Worm (Caenorhabditis elegans) whole organism, L1 larva: Measurements from ENCODE around the gene maph-1.3.
A peak's percentile ranks its signal among the peaks of the same experiment; 100 is the strongest.

Experiments
- C34B4.2 ChIP-seq: sonication (generic microtip); optimal IDR thresholded peaks from 2 replicates; lab custom pipeline; 2017; ENCODE audit warnings: mild to moderate bottlenecking, missing genetic modification characterization, missing compliant biosample characterization
- ama-1 ChIP-seq: fragments of 150-350 bp; optimal IDR thresholded peaks from 2 replicates; lab custom pipeline; 2014
- blmp-1 ChIP-seq: fragments of 150-350 bp; optimal IDR thresholded peaks from 2 replicates; lab custom pipeline; 2014; ENCODE audit warnings: missing biosample characterization, missing genetic modification characterization
- ceh-63 ChIP-seq: fragments of 200-800 bp; sonication (Bioruptor generic); optimal IDR thresholded peaks from 2 replicates; lab custom pipeline; 2018; ENCODE audit warnings: mild to moderate bottlenecking, missing genetic modification characterization, missing compliant biosample characterization
- ceh-8 ChIP-seq: fragments of 200-800 bp; sonication (Bioruptor generic); optimal IDR thresholded peaks from 2 replicates; lab custom pipeline; 2018; ENCODE audit warnings: mild to moderate bottlenecking, missing genetic modification characterization, moderate library complexity, missing compliant biosample characterization
- ceh-82 ChIP-seq, 3 experiments: fragments of 150-350 bp in 1 of 3; sonication (generic microtip) in 2 of 3; optimal IDR thresholded peaks; 2 replicates each; lab custom pipeline; 2014 to 2017; ENCODE audit warnings: missing biosample characterization in 3 of 3, missing genetic modification characterization in 3 of 3
- dpl-1 ChIP-seq, 3 experiments: fragments of 150-350 bp in 2 of 3; sonication (generic microtip) in 1 of 3; optimal IDR thresholded peaks; 2 replicates each; lab custom pipeline; 2014 to 2017; ENCODE audit warnings: missing biosample characterization in 3 of 3, missing genetic modification characterization in 3 of 3, missing genetic modification reagents in 3 of 3
- efl-1 ChIP-seq, 4 experiments: fragments of 150-350 bp; optimal IDR thresholded peaks in 3 of 4; peaks in 1 of 4; 1 replicate in 1 of 4; 2 replicates in 3 of 4; lab custom pipeline; 2014; ENCODE audit warnings: missing biosample characterization in 2 of 4, missing genetic modification characterization in 2 of 4, missing genetic modification reagents in 2 of 4
- efl-3 ChIP-seq: fragments of 200-800 bp; sonication (Bioruptor generic); optimal IDR thresholded peaks from 2 replicates; lab custom pipeline; 2018; ENCODE audit warnings: mild to moderate bottlenecking, missing genetic modification characterization, missing compliant biosample characterization
- elt-2 ChIP-seq: sonication (generic microtip); optimal IDR thresholded peaks from 2 replicates; lab custom pipeline; 2016; ENCODE audit warnings: missing genetic modification characterization, mild to moderate bottlenecking, inconsistent platforms, missing compliant biosample characterization, missing genetic modification reagents
- elt-3 ChIP-seq, 6 experiments: fragments of 150-350 bp in 1 of 6; sonication (generic microtip); optimal IDR thresholded peaks; 2 replicates each; lab custom pipeline; 2017 to 2018; ENCODE audit warnings: missing biosample characterization in 6 of 6, missing genetic modification characterization in 6 of 6, inconsistent platforms in 1 of 6
- fos-1 ChIP-seq: fragments of 150-350 bp; optimal IDR thresholded peaks from 2 replicates; lab custom pipeline; 2014; ENCODE audit warnings: missing biosample characterization, missing genetic modification characterization
- hlh-17 ChIP-seq: fragments of 200-800 bp; sonication (Bioruptor generic); optimal IDR thresholded peaks from 2 replicates; lab custom pipeline; 2018; ENCODE audit warnings: missing genetic modification characterization, mild to moderate bottlenecking, missing compliant biosample characterization, moderate library complexity, borderline replicate concordance
- hpl-2 ChIP-seq: fragments of 150-350 bp; optimal IDR thresholded peaks from 2 replicates; lab custom pipeline; 2014; ENCODE audit warnings: missing biosample characterization, missing genetic modification reagents, missing genetic modification characterization
- jun-1 ChIP-seq: fragments of 150-350 bp; optimal IDR thresholded peaks from 2 replicates; lab custom pipeline; 2014; ENCODE audit warnings: missing biosample characterization, missing genetic modification reagents, missing genetic modification characterization
- lin-14 ChIP-seq: fragments of 200-800 bp; sonication (Bioruptor generic); optimal IDR thresholded peaks from 2 replicates; lab custom pipeline; 2018; ENCODE audit warnings: mild to moderate bottlenecking, missing genetic modification characterization, moderate library complexity, missing compliant biosample characterization
- lin-15B ChIP-seq: fragments of 150-350 bp; sonication (generic microtip); optimal IDR thresholded peaks from 3 replicates; lab custom pipeline; 2014; ENCODE audit warnings: missing biosample characterization, missing genetic modification characterization
- lin-35 ChIP-seq, 2 experiments: fragments of 150-350 bp; optimal IDR thresholded peaks; 2 replicates each; lab custom pipeline; 2014; ENCODE audit warnings: missing biosample characterization in 2 of 2, missing genetic modification characterization in 2 of 2, missing genetic modification reagents in 2 of 2
- lir-3 ChIP-seq: sonication (generic microtip); optimal IDR thresholded peaks from 2 replicates; lab custom pipeline; 2016; ENCODE audit warnings: mild to moderate bottlenecking, missing genetic modification characterization, moderate library complexity, missing compliant biosample characterization; ENCODE audit not compliant: poor library complexity
- lsy-2 ChIP-seq, 2 experiments: fragments of 150-350 bp; optimal IDR thresholded peaks; 2 replicates each; lab custom pipeline; 2014; ENCODE audit warnings: missing biosample characterization in 2 of 2, missing genetic modification characterization in 2 of 2
- mab-9 ChIP-seq: fragments of 200-800 bp; sonication (Bioruptor generic); IDR thresholded peaks from 2 replicates; pipeline ENCODE4 v1.3.6; 2022; ENCODE audit warnings: missing genetic modification reagents, missing genetic modification characterization, missing compliant biosample characterization
- mep-1 ChIP-seq: fragments of 150-350 bp; optimal IDR thresholded peaks from 2 replicates; lab custom pipeline; 2014; ENCODE audit warnings: missing biosample characterization, missing genetic modification characterization
- nhr-19 ChIP-seq: fragments of 200-800 bp; sonication (Bioruptor generic); conservative IDR thresholded peaks from 2 replicates; pipeline ENCODE4 v1.3.6; 2022; ENCODE audit warnings: missing genetic modification characterization, missing compliant biosample characterization
- nhr-20 ChIP-seq: sonication (generic microtip); optimal IDR thresholded peaks from 2 replicates; lab custom pipeline; 2016; ENCODE audit warnings: mild to moderate bottlenecking, missing genetic modification characterization, missing compliant biosample characterization
- nhr-237 ChIP-seq: fragments of 150-350 bp; optimal IDR thresholded peaks from 2 replicates; lab custom pipeline; 2014; ENCODE audit warnings: missing biosample characterization, missing genetic modification characterization
- nhr-47 ChIP-seq: sonication (generic microtip); optimal IDR thresholded peaks from 2 replicates; lab custom pipeline; 2016; ENCODE audit warnings: mild to moderate bottlenecking, missing genetic modification characterization, moderate library complexity, missing compliant biosample characterization
- nhr-71 ChIP-seq: sonication (generic microtip); optimal IDR thresholded peaks from 2 replicates; lab custom pipeline; 2016; ENCODE audit warnings: mild to moderate bottlenecking, missing genetic modification characterization, moderate library complexity, missing compliant biosample characterization
- nhr-77 ChIP-seq: fragments of 150-350 bp; optimal IDR thresholded peaks from 2 replicates; lab custom pipeline; 2014; ENCODE audit warnings: missing biosample characterization, missing genetic modification characterization
- nhr-90 ChIP-seq: sonication (generic microtip); optimal IDR thresholded peaks from 2 replicates; lab custom pipeline; 2016; ENCODE audit warnings: mild to moderate bottlenecking, missing genetic modification characterization, missing compliant biosample characterization; ENCODE audit not compliant: poor library complexity
- pag-3 ChIP-seq: sonication (generic microtip); optimal IDR thresholded peaks from 2 replicates; lab custom pipeline; 2017; ENCODE audit warnings: missing genetic modification characterization, mild to moderate bottlenecking, missing compliant biosample characterization, antibody characterized with exemption, borderline replicate concordance; ENCODE audit not compliant: insufficient read depth
- pqm-1 ChIP-seq: sonication (generic microtip); optimal IDR thresholded peaks from 3 replicates; lab custom pipeline; 2017; ENCODE audit warnings: missing biosample characterization, missing genetic modification characterization
- snpc-4 ChIP-seq: fragments of 150-350 bp; optimal IDR thresholded peaks from 2 replicates; lab custom pipeline; 2014; ENCODE audit warnings: missing biosample characterization, missing genetic modification characterization
- snu-23 ChIP-seq: sonication (generic microtip); optimal IDR thresholded peaks from 2 replicates; lab custom pipeline; 2016; ENCODE audit warnings: missing genetic modification characterization, missing compliant biosample characterization
- tbx-2 ChIP-seq: sonication (generic microtip); optimal IDR thresholded peaks from 2 replicates; lab custom pipeline; 2016; ENCODE audit warnings: missing genetic modification characterization, missing compliant biosample characterization
- unc-30 ChIP-seq: sonication (generic microtip); optimal IDR thresholded peaks from 2 replicates; lab custom pipeline; 2017; ENCODE audit warnings: missing biosample characterization, missing genetic modification characterization
- unc-62 ChIP-seq: fragments of 150-350 bp; optimal IDR thresholded peaks from 2 replicates; lab custom pipeline; 2014; ENCODE audit warnings: missing biosample characterization, missing genetic modification reagents, missing genetic modification characterization
- vab-15 ChIP-seq: sonication (generic microtip); optimal IDR thresholded peaks from 2 replicates; lab custom pipeline; 2017; ENCODE audit warnings: missing genotype, mild to moderate bottlenecking, missing genetic modification characterization, missing compliant biosample characterization
- xbp-1 ChIP-seq: sonication (generic microtip); optimal IDR thresholded peaks from 2 replicates; lab custom pipeline; 2016; ENCODE audit warnings: missing genetic modification characterization, missing compliant biosample characterization
- zag-1 ChIP-seq: fragments of 150-350 bp; optimal IDR thresholded peaks from 2 replicates; lab custom pipeline; 2014; ENCODE audit warnings: missing biosample characterization, missing genetic modification characterization

Gene maph-1.3

ce11 chrIII:3798416-3798815 lies 46.3 kb upstream of the maph-1.3 start:
- no peak for TF ChIP-seq C34B4.2 (tag; lab: Kevin White, UChicago)
- no peak for TF ChIP-seq snpc-4 (tag; lab: Kevin White, UChicago)
- no peak for TF ChIP-seq ama-1 (lab: Kevin White, UChicago)
- no peak for TF ChIP-seq mab-9 (GFP tag; lab: Robert Waterston, UW)

- TF ChIP-seq lsy-2 (tag; optimal IDR thresholded peaks at IDR 0.05; lab: Kevin White, UChicago): peak; percentile 38 to 40
- TF ChIP-seq mep-1 (tag; lab: Kevin White, UChicago): peak; percentile 10
- peak; percentile 7 for TF ChIP-seq pag-3 (tag; lab: Kevin White, UChicago)
- peak in 1 of 2 experiments; percentile 66 for TF ChIP-seq lin-35 (GFP tag; optimal IDR thresholded peaks at IDR 0.05; lab: Kevin White, UChicago)
- TF ChIP-seq ama-1 (lab: Kevin White, UChicago): peak; percentile 12
- TF ChIP-seq nhr-71 (tag; lab: Kevin White, UChicago): peak; percentile 55
- no peak for TF ChIP-seq jun-1 (tag; lab: Kevin White, UChicago)
- TF ChIP-seq elt-3 (tag; optimal IDR thresholded peaks at IDR 0.05; lab: Kevin White, UChicago): peak in 4 of 6 experiments; percentile 29 to 75 (median 49)
- peak; percentile 63 for TF ChIP-seq lin-14 (GFP tag; lab: Kevin White, UChicago)
- peak; percentile 35 for TF ChIP-seq elt-2
- peak; percentile 60 for TF ChIP-seq snu-23 (GFP tag; lab: Kevin White, UChicago)
- TF ChIP-seq nhr-90 (tag; lab: Kevin White, UChicago): peak; percentile 45
- TF ChIP-seq unc-62 (GFP tag; lab: Kevin White, UChicago): no peak
- TF ChIP-seq nhr-20 (tag; lab: Kevin White, UChicago): peak; percentile 57
- peak; percentile 21 for TF ChIP-seq tbx-2 (tag; lab: Kevin White, UChicago)
- TF ChIP-seq ceh-63 (GFP tag; lab: Kevin White, UChicago): no peak
- TF ChIP-seq nhr-47 (tag; lab: Kevin White, UChicago): peak; percentile 15
- peak; percentile 12 to 22 for TF ChIP-seq efl-1 (optimal IDR thresholded peaks at IDR 0.05; lab: Kevin White, UChicago)
- TF ChIP-seq efl-1 (GFP tag; optimal IDR thresholded peaks at IDR 0.05 in 1 of 2; lab: Kevin White, UChicago): peak in 1 of 2 experiments; percentile 83
- no peak for TF ChIP-seq ceh-8
- TF ChIP-seq blmp-1 (tag; lab: Kevin White, UChicago): peak; percentile 65
- TF ChIP-seq ceh-82 (tag; optimal IDR thresholded peaks at IDR 0.05; lab: Kevin White, UChicago): no peak
- TF ChIP-seq nhr-19 (GFP tag; lab: Robert Waterston, UW): peak; percentile 44
- TF ChIP-seq fos-1 (tag; lab: Kevin White, UChicago): no peak
- no peak for TF ChIP-seq efl-3 (GFP tag; lab: Kevin White, UChicago)
These were observed 45.5 kb upstream of the maph-1.3 start for ce11 chrIII:3799213-3799612.

DNA sequence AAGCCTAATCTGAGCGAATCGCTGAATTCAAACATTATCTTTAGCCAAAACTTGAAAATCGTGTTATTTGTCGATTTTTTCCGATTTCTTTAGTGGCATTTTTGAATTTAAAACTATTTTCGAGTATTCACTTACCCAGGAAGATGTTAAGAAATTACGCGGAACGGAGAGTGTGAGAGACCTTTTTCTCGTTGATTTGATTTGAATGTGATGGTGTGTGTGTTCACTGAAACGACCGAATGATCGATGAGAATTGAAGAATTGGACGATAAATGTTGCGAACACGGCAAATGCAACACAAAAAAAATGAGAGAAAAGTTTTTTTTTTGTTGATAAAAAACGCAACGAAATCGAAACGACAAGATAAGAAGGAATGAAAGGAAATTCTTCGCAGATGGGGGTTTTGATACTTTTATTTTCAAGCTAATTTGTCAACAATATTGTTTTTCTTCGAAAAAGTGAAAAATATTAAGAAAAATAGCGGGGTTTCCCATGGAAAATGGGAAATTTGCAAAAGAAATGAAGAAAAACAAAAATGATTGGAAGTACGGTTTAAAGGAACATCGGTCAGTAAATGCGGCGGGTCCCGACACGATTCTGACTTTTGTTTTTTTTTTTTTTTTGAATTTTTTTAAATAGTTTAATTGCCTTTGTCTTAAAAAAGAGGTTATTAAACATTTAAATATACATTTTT lies 44.3 kb upstream of the maph-1.3 start, which contains the start of gene mtm-3:
Gene mtm-3, minus strand, starts transcription at position 228 of the 694 bp plus-strand sequence.
- TF ChIP-seq pqm-1 (tag; lab: Kevin White, UChicago) (no peak), blmp-1 (tag; lab: Kevin White, UChicago) (peak; percentile 80), efl-1 (optimal IDR thresholded peaks at IDR 0.05; lab: Kevin White, UChicago) (no peak), efl-1 (GFP tag; optimal IDR thresholded peaks at IDR 0.05 in 1 of 2; lab: Kevin White, UChicago) (peak in 1 of 2 experiments; percentile 41)

DNA sequence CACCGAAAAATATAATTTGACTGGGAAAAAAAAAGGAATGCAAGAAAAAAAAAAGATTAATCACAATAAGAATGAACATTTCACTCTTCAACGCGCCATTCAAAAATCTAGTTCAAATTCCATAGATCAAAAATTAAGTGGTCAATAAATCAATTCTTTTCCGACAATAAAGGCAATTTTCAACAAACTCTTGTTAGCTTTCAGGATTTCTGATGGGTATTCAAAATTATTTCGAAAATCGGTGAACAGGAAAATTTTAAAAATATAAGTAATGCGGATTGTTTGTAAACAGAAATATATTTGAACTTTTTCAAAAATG lies 43.8 kb upstream of the maph-1.3 start:
- TF ChIP-seq hlh-17 (GFP tag; lab: Kevin White, UChicago) (no peak), efl-1 (optimal IDR thresholded peaks at IDR 0.05; lab: Kevin White, UChicago) (no peak), efl-1 (GFP tag; optimal IDR thresholded peaks at IDR 0.05 in 1 of 2; lab: Kevin White, UChicago) (peak in 1 of 2 experiments; percentile 81)

DNA sequence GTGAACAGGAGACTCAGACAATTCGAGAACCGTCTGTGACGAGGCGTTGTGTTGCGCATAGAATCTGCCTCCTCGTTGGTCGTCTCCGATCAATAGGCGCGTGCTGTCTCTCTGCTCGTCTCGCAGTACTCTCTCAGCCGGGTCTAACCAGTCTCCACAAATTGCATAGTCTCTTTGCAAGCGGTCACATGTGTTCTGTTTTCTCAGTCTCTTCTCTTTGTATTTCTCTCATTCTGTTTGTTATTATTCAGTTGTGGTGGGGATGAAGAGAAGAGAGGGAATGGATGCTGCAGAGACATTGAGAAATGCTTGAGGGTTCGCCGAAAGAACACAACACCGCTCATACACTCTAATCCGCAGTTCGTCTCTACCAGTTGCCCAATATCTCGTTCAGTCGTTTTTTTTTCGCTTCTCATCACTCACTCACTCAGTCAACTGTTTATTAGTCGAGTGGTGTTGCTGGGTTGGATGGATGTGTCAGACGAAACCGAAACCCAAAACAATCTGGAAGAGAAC lies 43.3 kb upstream of the maph-1.3 start:
- TF ChIP-seq unc-30 (tag; lab: Kevin White, UChicago) (no peak), efl-1 (optimal IDR thresholded peaks at IDR 0.05; lab: Kevin White, UChicago) (peak; percentile 89 to 93), efl-1 (GFP tag; optimal IDR thresholded peaks at IDR 0.05 in 1 of 2; lab: Kevin White, UChicago) (peak; percentile 71 to 96), snu-23 (GFP tag; lab: Kevin White, UChicago) (peak; percentile 99), nhr-237 (peak; percentile 91), dpl-1 (GFP tag; optimal IDR thresholded peaks at IDR 0.05; lab: Kevin White, UChicago) (peak; percentile 71 to 75 (median 74)), xbp-1 (tag; lab: Kevin White, UChicago) (peak; percentile 92), lin-15B (tag; lab: Kevin White, UChicago) (peak; percentile 43), unc-62 (GFP tag; lab: Kevin White, UChicago) (no peak), zag-1 (tag; lab: Kevin White, UChicago) (peak; percentile 86), ama-1 (lab: Kevin White, UChicago) (peak; percentile 58), nhr-77 (tag; lab: Kevin White, UChicago) (peak; percentile 97), vab-15 (no peak), mep-1 (tag; lab: Kevin White, UChicago) (peak; percentile 95), lsy-2 (tag; optimal IDR thresholded peaks at IDR 0.05; lab: Kevin White, UChicago) (peak; percentile 94 to 96), hpl-2 (GFP tag; lab: Kevin White, UChicago) (peak; percentile 87), lir-3 (tag; lab: Kevin White, UChicago) (peak; percentile 90)
